Worm (Caenorhabditis elegans) whole organism, late embryonic: Measurements from ENCODE around the gene str-229.

ENCODE experiments used
- K02D7.2 ChIP-seq: sonication (generic microtip); optimal IDR thresholded peaks from 2 replicates; lab custom pipeline; 2017; ENCODE audit warnings: mild to moderate bottlenecking, missing genetic modification characterization, missing compliant biosample characterization
- K09A11.1 ChIP-seq: sonication (generic microtip); optimal IDR thresholded peaks from 2 replicates; lab custom pipeline; 2017; ENCODE audit warnings: antibody characterized with exemption, mild to moderate bottlenecking, missing genetic modification characterization, missing compliant biosample characterization; ENCODE audit not compliant: insufficient read depth
- ama-1 ChIP-seq: fragments of 150-350 bp; optimal IDR thresholded peaks from 2 replicates; lab custom pipeline; 2014
- ceh-14 ChIP-seq: sonication (generic microtip); optimal IDR thresholded peaks from 2 replicates; lab custom pipeline; 2016; ENCODE audit warnings: missing genotype, missing genetic modification characterization, missing compliant biosample characterization
- che-1 ChIP-seq: sonication (generic microtip); optimal IDR thresholded peaks from 2 replicates; lab custom pipeline; 2016; ENCODE audit warnings: mild to moderate bottlenecking, missing genetic modification characterization, missing compliant biosample characterization
- elt-2 ChIP-seq: sonication (generic microtip); optimal IDR thresholded peaks from 2 replicates; lab custom pipeline; 2016; ENCODE audit warnings: missing genetic modification reagents, missing genetic modification characterization, missing compliant biosample characterization
- lin-11 ChIP-seq: fragments of 200-800 bp; sonication (Bioruptor generic); optimal IDR thresholded peaks from 2 replicates; lab custom pipeline; 2018; ENCODE audit warnings: mild to moderate bottlenecking, missing genetic modification characterization, missing compliant biosample characterization
- mec-3 ChIP-seq: sonication (generic microtip); optimal IDR thresholded peaks from 2 replicates; lab custom pipeline; 2016; ENCODE audit warnings: borderline replicate concordance, missing genetic modification characterization, missing compliant biosample characterization
- pqm-1 ChIP-seq: sonication (generic microtip); optimal IDR thresholded peaks from 2 replicates; lab custom pipeline; 2016; ENCODE audit warnings: missing genetic modification characterization, missing compliant biosample characterization
- sox-2 ChIP-seq: fragments of 200-800 bp; sonication (Bioruptor generic); IDR thresholded peaks from 2 replicates; pipeline ENCODE4 v1.3.6; 2022; ENCODE audit warnings: missing genetic modification reagents, missing genetic modification characterization, missing compliant biosample characterization
- sox-4 ChIP-seq: sonication (generic microtip); optimal IDR thresholded peaks from 2 replicates; lab custom pipeline; 2017; ENCODE audit warnings: mild to moderate bottlenecking, missing genetic modification characterization, inconsistent platforms, missing compliant biosample characterization
- unc-3 ChIP-seq, 2 experiments: fragments of 200-800 bp in 1 of 2; sonication (Bioruptor generic) in 1 of 2; sonication (generic microtip) in 1 of 2; conservative IDR thresholded peaks in 1 of 2; optimal IDR thresholded peaks in 1 of 2; 2 replicates each; pipeline versions ENCODE4 v1.3.6 to Lab custom; 2016 to 2022; ENCODE audit warnings: missing compliant biosample characterization in 2 of 2, missing genetic modification characterization in 2 of 2, missing genetic modification reagents in 1 of 2
- ztf-16 ChIP-seq: sonication (generic microtip); optimal IDR thresholded peaks from 2 replicates; lab custom pipeline; 2017; ENCODE audit warnings: missing genetic modification characterization, missing compliant biosample characterization

DNA sequence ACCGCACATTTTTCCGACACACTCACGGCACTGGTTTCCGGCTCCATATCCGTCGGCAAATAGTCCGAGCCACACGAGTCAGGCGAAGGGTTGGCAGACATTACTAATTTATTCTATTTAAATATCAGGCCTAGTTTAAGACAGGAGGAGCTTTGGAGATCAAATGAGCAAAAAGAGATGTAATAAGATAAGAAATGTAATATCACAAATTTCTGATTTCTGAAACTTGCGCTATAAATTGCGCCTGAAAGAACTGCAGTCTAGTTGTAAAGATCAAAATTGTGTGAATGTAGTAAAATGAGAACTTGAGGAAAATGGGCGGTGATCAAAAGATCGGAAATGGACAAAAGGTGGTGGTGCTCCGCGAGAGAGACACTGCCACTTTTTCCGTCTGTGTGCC, 47.5 kb downstream of the str-229 start, which contains the start of gene nhr-186:
- TF ChIP-seq sox-2 (GFP tag; lab: Robert Waterston, UW) (no peak), ztf-16 (tag; lab: Kevin White, UChicago) (no peak), ama-1 (lab: Kevin White, UChicago) (no peak), lin-11 (tag; lab: Kevin White, UChicago) (no peak), K02D7.2 (tag; lab: Kevin White, UChicago) (no peak), mec-3 (tag; lab: Kevin White, UChicago) (no peak), che-1 (tag; lab: Kevin White, UChicago) (no peak), K09A11.1 (no peak), elt-2 (tag; lab: Kevin White, UChicago) (no peak), sox-4 (tag; lab: Kevin White, UChicago) (no peak), ceh-14 (tag; lab: Kevin White, UChicago) (no peak), unc-3 (GFP tag; conservative IDR thresholded peaks at IDR 0.05; lab: Robert Waterston, UW) (no peak), unc-3 (tag; optimal IDR thresholded peaks at IDR 0.05; lab: Kevin White, UChicago) (no peak), pqm-1 (tag; lab: Kevin White, UChicago) (no peak)
